Fruit fly (Drosophila melanogaster) whole organism, embryonic: ENCODE data around the gene CG32032.
A peak's percentile ranks its signal among the peaks of the same experiment; 100 is the strongest.

Source experiments
- Bdp1 ChIP-seq: fragments of 200-800 bp; sonication (Bioruptor generic); optimal IDR thresholded peaks from 3 replicates; lab custom pipeline; 2016; ENCODE audit warnings: missing biosample characterization, missing genetic modification characterization
- C15 ChIP-seq: fragments of 200-800 bp; sonication (Bioruptor generic); IDR thresholded peaks from 3 replicates; pipeline ENCODE4 v1.3.6; 2022; ENCODE audit warnings: missing biosample characterization, missing genetic modification characterization
- CG10321 ChIP-seq: fragments of 200-800 bp; sonication (Bioruptor generic); IDR thresholded peaks from 2 replicates; pipeline ENCODE4 v1.3.6; 2022; ENCODE audit warnings: missing biosample characterization, missing genetic modification characterization
- CG10543 ChIP-seq: fragments of 200-800 bp; sonication (Bioruptor generic); optimal IDR thresholded peaks from 3 replicates; lab custom pipeline; 2017; ENCODE audit warnings: missing biosample characterization, mild to moderate bottlenecking, missing genetic modification characterization, moderate library complexity
- CG11085 ChIP-seq: fragments of 200-800 bp; sonication (Bioruptor generic); IDR thresholded peaks from 2 replicates; pipeline ENCODE4 v1.3.6; 2022; ENCODE audit warnings: missing biosample characterization, missing genetic modification characterization
- CG11695 ChIP-seq: fragments of 200-800 bp; sonication (Bioruptor generic); IDR thresholded peaks from 3 replicates; pipeline ENCODE4 v1.3.6; 2022; ENCODE audit warnings: missing biosample characterization, missing genetic modification characterization
- CG12391 ChIP-seq: fragments of 200-800 bp; sonication (Bioruptor generic); optimal IDR thresholded peaks from 3 replicates; lab custom pipeline; 2018; ENCODE audit warnings: missing biosample characterization, mild to moderate bottlenecking, missing genetic modification characterization, moderate library complexity
- CG13287 ChIP-seq: fragments of 200-800 bp; sonication (Bioruptor generic); IDR thresholded peaks from 2 replicates; pipeline ENCODE4 v1.3.6; 2022; ENCODE audit warnings: missing biosample characterization, missing genetic modification characterization; ENCODE audit not compliant: partially characterized antibody
- CG13296 ChIP-seq: fragments of 200-800 bp; sonication (Bioruptor generic); optimal IDR thresholded peaks from 3 replicates; lab custom pipeline; 2018; ENCODE audit warnings: missing biosample characterization, mild to moderate bottlenecking, missing genetic modification characterization
- CG14710 ChIP-seq: fragments of 200-800 bp; sonication (Bioruptor generic); optimal IDR thresholded peaks from 3 replicates; lab custom pipeline; 2019; ENCODE audit warnings: missing biosample characterization, mild to moderate bottlenecking, missing genetic modification characterization, moderate library complexity
- CG15514 ChIP-seq: fragments of 200-800 bp; sonication (Bioruptor generic); optimal IDR thresholded peaks from 3 replicates; lab custom pipeline; 2017; ENCODE audit warnings: missing biosample characterization, missing genetic modification characterization, mild to moderate bottlenecking, moderate library complexity, missing genetic modification reagents
- CG1602 ChIP-seq: fragments of 200-800 bp; sonication (Bioruptor generic); optimal IDR thresholded peaks from 3 replicates; lab custom pipeline; 2016; ENCODE audit warnings: missing biosample characterization, missing genetic modification characterization
- CG16779 ChIP-seq: fragments of 200-800 bp; sonication (Bioruptor generic); IDR thresholded peaks from 2 replicates; pipeline ENCODE4 v1.3.6; 2022; ENCODE audit warnings: missing biosample characterization, missing genetic modification characterization
- CG17328 ChIP-seq: fragments of 200-800 bp; sonication (Bioruptor generic); IDR thresholded peaks from 2 replicates; pipeline ENCODE4 v1.3.6; 2022; ENCODE audit warnings: missing biosample characterization, missing genetic modification characterization
- CG18619 ChIP-seq: fragments of 200-800 bp; sonication (Bioruptor generic); optimal IDR thresholded peaks from 3 replicates; lab custom pipeline; 2017; ENCODE audit warnings: missing biosample characterization, mild to moderate bottlenecking, missing genetic modification characterization
- CG2889 ChIP-seq: fragments of 200-800 bp; sonication (Bioruptor generic); IDR thresholded peaks from 3 replicates; pipeline ENCODE4 v1.3.6; 2022; ENCODE audit warnings: missing biosample characterization, missing genetic modification characterization
- CG3065 ChIP-seq: fragments of 200-800 bp; sonication (Bioruptor generic); optimal IDR thresholded peaks from 2 replicates; lab custom pipeline; 2016; ENCODE audit warnings: missing biosample characterization, missing genetic modification characterization
- CG3995 ChIP-seq: fragments of 200-800 bp; sonication (Bioruptor generic); optimal IDR thresholded peaks from 3 replicates; lab custom pipeline; 2016; ENCODE audit warnings: missing biosample characterization, missing genetic modification characterization
- CG4617 ChIP-seq: fragments of 200-800 bp; sonication (Bioruptor generic); optimal IDR thresholded peaks from 3 replicates; lab custom pipeline; 2016; ENCODE audit warnings: missing biosample characterization, missing genetic modification characterization, borderline replicate concordance
- CG4854 ChIP-seq: fragments of 200-800 bp; sonication (Bioruptor generic); optimal IDR thresholded peaks from 2 replicates; lab custom pipeline; 2016; ENCODE audit warnings: missing biosample characterization, missing genetic modification characterization, inconsistent platforms
- CG6689 ChIP-seq: fragments of 200-800 bp; sonication (Bioruptor generic); IDR thresholded peaks from 2 replicates; pipeline ENCODE4 v1.3.6; 2022; ENCODE audit warnings: missing biosample characterization, missing genetic modification characterization
- CG6765 ChIP-seq: fragments of 200-800 bp; sonication (Bioruptor generic); optimal IDR thresholded peaks from 3 replicates; lab custom pipeline; 2017; ENCODE audit warnings: missing biosample characterization, mild to moderate bottlenecking, missing genetic modification characterization
- CG7556 ChIP-seq: fragments of 200-800 bp; sonication (Bioruptor generic); optimal IDR thresholded peaks from 2 replicates; lab custom pipeline; 2017; ENCODE audit warnings: missing biosample characterization, mild to moderate bottlenecking, missing genetic modification characterization
- CG9437 ChIP-seq: fragments of 200-800 bp; sonication (Bioruptor generic); optimal IDR thresholded peaks from 2 replicates; lab custom pipeline; 2018; ENCODE audit warnings: missing biosample characterization, mild to moderate bottlenecking, missing genetic modification characterization
- CG9727 ChIP-seq: fragments of 200-800 bp; sonication (Bioruptor generic); optimal IDR thresholded peaks from 3 replicates; lab custom pipeline; 2017; ENCODE audit warnings: missing biosample characterization, mild to moderate bottlenecking, missing genetic modification characterization
- CTCF ChIP-seq: fragments of 200-800 bp; sonication (Bioruptor generic); optimal IDR thresholded peaks from 2 replicates; lab custom pipeline; 2017; ENCODE audit warnings: missing biosample characterization, mild to moderate bottlenecking, missing genetic modification characterization, moderate library complexity
- E2f2 ChIP-seq: fragments of 200-800 bp; sonication (Bioruptor generic); IDR thresholded peaks from 2 replicates; pipeline ENCODE4 v1.3.6; 2022; ENCODE audit warnings: missing biosample characterization, missing genetic modification characterization
- GATAe ChIP-seq: fragments of 200-800 bp; sonication (Bioruptor generic); conservative IDR thresholded peaks from 2 replicates; pipeline ENCODE4 v1.3.6; 2022; ENCODE audit warnings: missing biosample characterization, missing genetic modification characterization
- HLHmδ ChIP-seq: fragments of 200-800 bp; sonication (Bioruptor generic); optimal IDR thresholded peaks from 2 replicates; lab custom pipeline; 2018; ENCODE audit warnings: missing biosample characterization, mild to moderate bottlenecking, missing genetic modification characterization, moderate library complexity
- Hand ChIP-seq: fragments of 200-800 bp; sonication (Bioruptor generic); optimal IDR thresholded peaks from 2 replicates; lab custom pipeline; 2017; ENCODE audit warnings: mild to moderate bottlenecking, missing biosample characterization, missing genetic modification reagents, missing genetic modification characterization
- Lim3 ChIP-seq: fragments of 200-800 bp; sonication (Bioruptor generic); IDR thresholded peaks from 2 replicates; pipeline ENCODE4 v1.3.6; 2022; ENCODE audit warnings: missing biosample characterization, missing genetic modification characterization
- Optix ChIP-seq: fragments of 200-800 bp; sonication (Bioruptor generic); IDR thresholded peaks from 3 replicates; pipeline ENCODE4 v1.3.6; 2022; ENCODE audit warnings: missing biosample characterization, missing genetic modification characterization
- Rx ChIP-seq: fragments of 200-800 bp; sonication (Bioruptor generic); IDR thresholded peaks from 2 replicates; pipeline ENCODE4 v1.3.6; 2022; ENCODE audit warnings: missing biosample characterization, missing genetic modification characterization
- Scr ChIP-seq: fragments of 200-800 bp; sonication (Bioruptor generic); IDR thresholded peaks from 2 replicates; pipeline ENCODE4 v1.3.6; 2022; ENCODE audit warnings: missing biosample characterization, missing genetic modification characterization; ENCODE audit not compliant: partially characterized antibody
- Sin3A ChIP-seq: fragments of >200 bp; optimal IDR thresholded peaks from 2 replicates; lab custom pipeline; 2018
- Sry-β ChIP-seq: fragments of 200-800 bp; sonication (Bioruptor generic); optimal IDR thresholded peaks from 2 replicates; lab custom pipeline; 2018; ENCODE audit warnings: missing biosample characterization, mild to moderate bottlenecking, missing genetic modification characterization, moderate library complexity
- Vsx1 ChIP-seq: fragments of 200-800 bp; sonication (Bioruptor generic); optimal IDR thresholded peaks from 2 replicates; lab custom pipeline; 2017; ENCODE audit warnings: missing biosample characterization, mild to moderate bottlenecking, missing genetic modification characterization, missing genetic modification reagents
- YL-1 ChIP-seq: fragments of 200-800 bp; sonication (Bioruptor generic); optimal IDR thresholded peaks from 3 replicates; lab custom pipeline; 2017; ENCODE audit warnings: missing biosample characterization, mild to moderate bottlenecking, missing genetic modification characterization
- ab ChIP-seq: fragments of 200-800 bp; sonication (Bioruptor generic); optimal IDR thresholded peaks from 2 replicates; lab custom pipeline; 2016; ENCODE audit warnings: missing biosample characterization, missing genetic modification characterization
- ash1 ChIP-seq: fragments of 200-800 bp; sonication (Bioruptor generic); optimal IDR thresholded peaks from 2 replicates; lab custom pipeline; 2018; ENCODE audit warnings: missing biosample characterization, mild to moderate bottlenecking, missing genetic modification characterization
- bcd ChIP-seq: fragments of 200-800 bp; sonication (Bioruptor generic); optimal IDR thresholded peaks from 2 replicates; lab custom pipeline; 2017; ENCODE audit warnings: missing biosample characterization, mild to moderate bottlenecking, missing genetic modification characterization
- cad ChIP-seq: fragments of >200 bp; optimal IDR thresholded peaks from 2 replicates; lab custom pipeline; 2017; ENCODE audit warnings: missing biosample characterization, missing genetic modification characterization
- cwo ChIP-seq: fragments of 200-800 bp; sonication (Bioruptor generic); optimal IDR thresholded peaks from 3 replicates; lab custom pipeline; 2017; ENCODE audit warnings: missing biosample characterization, missing genetic modification characterization, mild to moderate bottlenecking, moderate library complexity, missing genetic modification reagents
- esg ChIP-seq: fragments of 200-800 bp; sonication (Bioruptor generic); conservative IDR thresholded peaks from 2 replicates; pipeline ENCODE4 v1.3.6; 2022; ENCODE audit warnings: missing biosample characterization, missing genetic modification characterization
- lilli ChIP-seq: fragments of 200-800 bp; sonication (Bioruptor generic); optimal IDR thresholded peaks from 3 replicates; lab custom pipeline; 2016; ENCODE audit warnings: missing biosample characterization, missing genetic modification characterization
- pzg ChIP-seq: fragments of 200-800 bp; sonication (Bioruptor generic); optimal IDR thresholded peaks from 3 replicates; lab custom pipeline; 2018; ENCODE audit warnings: missing biosample characterization, mild to moderate bottlenecking, missing genetic modification characterization, moderate library complexity
- sens-2 ChIP-seq: fragments of 200-800 bp; sonication (Bioruptor generic); IDR thresholded peaks from 2 replicates; pipeline ENCODE4 v1.3.6; 2022; ENCODE audit warnings: missing biosample characterization, missing genetic modification characterization
- seq ChIP-seq: fragments of 200-800 bp; sonication (Bioruptor generic); IDR thresholded peaks from 2 replicates; pipeline ENCODE4 v1.3.6; 2022; ENCODE audit warnings: missing biosample characterization, missing genetic modification characterization
- slou ChIP-seq: fragments of 200-800 bp; sonication (Bioruptor generic); optimal IDR thresholded peaks from 3 replicates; lab custom pipeline; 2016; ENCODE audit warnings: missing biosample characterization, missing genetic modification characterization
- trem ChIP-seq: fragments of 200-800 bp; optimal IDR thresholded peaks from 3 replicates; lab custom pipeline; 2019; ENCODE audit warnings: missing biosample characterization, mild to moderate bottlenecking, missing genetic modification characterization, moderate library complexity
- usp ChIP-seq: fragments of >200 bp; optimal IDR thresholded peaks from 2 replicates; lab custom pipeline; 2017; ENCODE audit warnings: missing biosample characterization, missing genetic modification characterization
- vfl ChIP-seq: fragments of 200-800 bp; sonication (Bioruptor generic); optimal IDR thresholded peaks from 2 replicates; lab custom pipeline; 2016; ENCODE audit warnings: missing biosample characterization, missing genetic modification characterization

CG32032 gene

dm6 chr3L:9065997-9066441 lies 26.8 kb upstream of the CG32032 start, which contains the start of gene Argk1 (continued):
- TF ChIP-seq CG1602 (GFP tag; lab: Kevin White, UChicago) (peak; percentile 12), ab (GFP tag; lab: Kevin White, UChicago) (no peak), CG7556 (GFP tag; lab: Kevin White, UChicago) (peak; percentile 78), CG12391 (peak; percentile 71), Rx (no peak), Scr (no peak), vfl (no peak), Optix (no peak), bcd (peak; percentile 10), pzg (GFP tag; lab: Kevin White, UChicago) (no peak), Vsx1 (GFP tag; lab: Kevin White, UChicago) (no peak), CG13287 (GFP tag; lab: Robert Waterston, UW) (no peak), GATAe (GFP tag; lab: Robert Waterston, UW) (peak; percentile 39; the same call in 1 of the 2 replicates), CG11085 (GFP tag; lab: Robert Waterston, UW) (no peak), CG2889 (GFP tag; lab: Robert Waterston, UW) (no peak), CG10321 (GFP tag; lab: Robert Waterston, UW) (no peak), CG9727 (peak; percentile 42), HLHmδ (GFP tag; lab: Kevin White, UChicago) (no peak), Sin3A (lab: Kevin White, UChicago) (no peak), CG17328 (no peak), seq (GFP tag; lab: Robert Waterston, UW) (no peak), CG9437 (GFP tag; lab: Kevin White, UChicago) (peak; percentile 38), CG18619 (peak; percentile 68), CG6689 (GFP tag; lab: Robert Waterston, UW) (peak; percentile 32; the same call in 1 of the 2 replicates), CTCF (no peak), esg (GFP tag; lab: Robert Waterston, UW) (peak; percentile 53), trem (tag; lab: Kevin White, UChicago) (no peak), CG10543 (GFP tag; lab: Kevin White, UChicago) (peak; percentile 50), Sry-β (GFP tag; lab: Kevin White, UChicago) (no peak), CG3065 (no peak), ash1 (GFP tag; lab: Kevin White, UChicago) (no peak), slou (GFP tag; lab: Kevin White, UChicago) (peak; percentile 17), cad (GFP tag; lab: Kevin White, UChicago) (no peak), CG4854 (GFP tag; lab: Kevin White, UChicago) (no peak), usp (GFP tag; lab: Kevin White, UChicago) (no peak), CG14710 (tag; lab: Kevin White, UChicago) (no peak), CG4617 (GFP tag; lab: Kevin White, UChicago) (no peak), CG15514 (GFP tag; lab: Kevin White, UChicago) (no peak), CG16779 (GFP tag; lab: Robert Waterston, UW) (no peak), C15 (GFP tag; lab: Robert Waterston, UW) (0 out of 3 replicates have a peak, but pooled peaks have one; percentile 18), CG13296 (peak; percentile 3), Lim3 (GFP tag; lab: Robert Waterston, UW) (no peak), CG3995 (GFP tag; lab: Kevin White, UChicago) (no peak), Bdp1 (GFP tag; lab: Kevin White, UChicago) (no peak), YL-1 (GFP tag; lab: Kevin White, UChicago) (no peak), Hand (GFP tag; lab: Kevin White, UChicago) (peak; percentile 86), cwo (peak; percentile 29), sens-2 (GFP tag; lab: Robert Waterston, UW) (no peak), lilli (GFP tag; lab: Kevin White, UChicago) (peak; percentile 66), CG11695 (peak; percentile 67; the same call in 2 of the 3 replicates), CG6765 (GFP tag; lab: Kevin White, UChicago) (no peak), E2f2 (GFP tag; lab: Robert Waterston, UW) (peak; percentile 44; the same call in 1 of the 2 replicates)
